Fruit fly (Drosophila melanogaster): Measurements from ENCODE around the gene CG34166.

DNA sequence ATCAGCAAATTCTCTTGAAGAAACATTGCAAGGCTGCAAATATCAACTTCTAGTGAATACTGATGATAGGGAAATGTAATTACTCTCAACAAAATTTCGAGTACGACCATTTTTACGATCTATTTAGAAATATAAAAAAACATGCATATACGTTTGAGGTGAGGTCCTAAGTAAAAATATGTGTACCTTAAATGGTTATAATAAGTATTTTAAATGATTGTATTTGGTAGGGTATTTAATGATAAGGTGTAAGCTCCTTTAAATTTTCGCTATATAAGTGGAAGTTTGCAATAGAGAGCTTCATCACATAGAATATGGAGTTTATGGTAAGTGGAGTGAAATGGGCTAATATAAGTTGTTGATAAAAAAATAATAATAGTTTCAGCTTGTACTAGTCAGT is 1.1 kb downstream of the CG34166 start, which contains the start of gene CG42681:
- TF ChIP-seq CG8478 (optimal IDR thresholded peaks at IDR 0.05) (no peak), psq (optimal IDR thresholded peaks at IDR 0.05) (no peak), pan (optimal IDR thresholded peaks at IDR 0.05) (no peak)
